Fruit fly (Drosophila melanogaster) whole organism, prepupa: ENCODE results near the gene CG42711.

ENCODE experiments used
- Blimp-1 ChIP-seq: fragments of 200-800 bp; sonication (Bioruptor generic); optimal IDR thresholded peaks from 3 replicates; lab custom pipeline; 2017; ENCODE audit warnings: missing biosample characterization, missing genetic modification characterization, mild to moderate bottlenecking, moderate library complexity, missing genetic modification reagents
- CG10631 ChIP-seq: fragments of 200-800 bp; sonication (Bioruptor generic); optimal IDR thresholded peaks from 2 replicates; lab custom pipeline; 2016; ENCODE audit warnings: missing biosample characterization, missing genetic modification characterization
- CG10669 ChIP-seq: fragments of 200-800 bp; sonication (Bioruptor generic); optimal IDR thresholded peaks from 3 replicates; lab custom pipeline; 2018; ENCODE audit warnings: missing biosample characterization, mild to moderate bottlenecking, missing genetic modification characterization, moderate library complexity
- CG11294 ChIP-seq: fragments of 200-800 bp; sonication (Bioruptor generic); IDR thresholded peaks from 2 replicates; pipeline ENCODE4 v1.3.6; 2022; ENCODE audit warnings: missing biosample characterization, missing genetic modification characterization
- CG11762 ChIP-seq: fragments of 200-800 bp; sonication (Bioruptor generic); optimal IDR thresholded peaks from 3 replicates; lab custom pipeline; 2016; ENCODE audit warnings: missing biosample characterization, missing genetic modification characterization; ENCODE audit not compliant: insufficient read depth
- CG11902 ChIP-seq: fragments of 200-800 bp; sonication (Bioruptor generic); optimal IDR thresholded peaks from 3 replicates; lab custom pipeline; 2016; ENCODE audit warnings: missing biosample characterization, missing genetic modification characterization
- CG16779 ChIP-seq: fragments of 200-800 bp; sonication (Bioruptor generic); optimal IDR thresholded peaks from 3 replicates; lab custom pipeline; 2017; ENCODE audit warnings: missing biosample characterization, mild to moderate bottlenecking, missing genetic modification characterization
- CG3032 ChIP-seq: fragments of 200-800 bp; optimal IDR thresholded peaks from 2 replicates; lab custom pipeline; 2019; ENCODE audit warnings: missing biosample characterization, mild to moderate bottlenecking, missing genetic modification characterization, moderate library complexity
- CG32006 ChIP-seq: fragments of 200-800 bp; sonication (Bioruptor generic); optimal IDR thresholded peaks from 3 replicates; lab custom pipeline; 2017; ENCODE audit warnings: missing biosample characterization, mild to moderate bottlenecking, missing genetic modification characterization
- CG34406 ChIP-seq: fragments of 200-800 bp; sonication (Bioruptor generic); optimal IDR thresholded peaks from 3 replicates; lab custom pipeline; 2016; ENCODE audit warnings: missing biosample characterization, missing genetic modification characterization
- CG3919 ChIP-seq: fragments of 200-800 bp; sonication (Bioruptor generic); optimal IDR thresholded peaks from 3 replicates; lab custom pipeline; 2016; ENCODE audit warnings: missing biosample characterization, missing genetic modification characterization
- CG6276 ChIP-seq: fragments of 200-800 bp; sonication (Bioruptor generic); optimal IDR thresholded peaks from 2 replicates; lab custom pipeline; 2017; ENCODE audit warnings: missing biosample characterization, mild to moderate bottlenecking, missing genetic modification characterization
- CG6792 ChIP-seq: fragments of 200-800 bp; sonication (Bioruptor generic); optimal IDR thresholded peaks from 3 replicates; lab custom pipeline; 2016; ENCODE audit warnings: missing biosample characterization, missing genetic modification characterization
- CG6808 ChIP-seq: fragments of 200-800 bp; sonication (Bioruptor generic); optimal IDR thresholded peaks from 3 replicates; lab custom pipeline; 2017; ENCODE audit warnings: missing biosample characterization, missing genetic modification characterization, mild to moderate bottlenecking, moderate library complexity, missing genetic modification reagents
- CG6854 ChIP-seq: fragments of 200-800 bp; sonication (Bioruptor generic); optimal IDR thresholded peaks from 2 replicates; lab custom pipeline; 2017; ENCODE audit warnings: missing biosample characterization, mild to moderate bottlenecking, missing genetic modification characterization
- CG8119 ChIP-seq: fragments of 200-800 bp; sonication (Bioruptor generic); IDR thresholded peaks from 3 replicates; pipeline ENCODE4 v1.3.6; 2022; ENCODE audit warnings: missing biosample characterization, missing genetic modification characterization
- CG8319 ChIP-seq: fragments of 200-800 bp; sonication (Bioruptor generic); optimal IDR thresholded peaks from 3 replicates; lab custom pipeline; 2016; ENCODE audit warnings: missing biosample characterization, missing genetic modification characterization
- CG8632 ChIP-seq: fragments of 200-800 bp; sonication (Bioruptor generic); optimal IDR thresholded peaks from 3 replicates; lab custom pipeline; 2016; ENCODE audit warnings: missing biosample characterization, missing genetic modification characterization
- Eip75B ChIP-seq: fragments of 200-800 bp; sonication (Bioruptor generic); optimal IDR thresholded peaks from 3 replicates; lab custom pipeline; 2016; ENCODE audit warnings: missing biosample characterization, missing genetic modification characterization
- Eip93F ChIP-seq: fragments of 200-800 bp; sonication (Bioruptor generic); optimal IDR thresholded peaks from 2 replicates; lab custom pipeline; 2016; ENCODE audit warnings: missing biosample characterization, mild to moderate bottlenecking, missing genetic modification characterization
- Ets21C ChIP-seq: fragments of 200-800 bp; sonication (Bioruptor generic); optimal IDR thresholded peaks from 3 replicates; lab custom pipeline; 2016; ENCODE audit warnings: missing biosample characterization, missing genetic modification characterization
- Ets96B ChIP-seq: fragments of 200-800 bp; optimal IDR thresholded peaks from 2 replicates; lab custom pipeline; 2019; ENCODE audit warnings: missing biosample characterization, mild to moderate bottlenecking, missing genetic modification characterization, moderate library complexity
- Hr38 ChIP-seq: sonication (Bioruptor generic); optimal IDR thresholded peaks from 2 replicates; lab custom pipeline; 2016; ENCODE audit warnings: missing biosample characterization, missing genetic modification characterization
- Hr39 ChIP-seq: fragments of 200-800 bp; sonication (Bioruptor generic); optimal IDR thresholded peaks from 2 replicates; lab custom pipeline; 2016; ENCODE audit warnings: missing biosample characterization, missing genetic modification characterization
- Hr4 ChIP-seq: fragments of 200-800 bp; sonication (Bioruptor generic); optimal IDR thresholded peaks from 3 replicates; lab custom pipeline; 2016; ENCODE audit warnings: missing biosample characterization, missing genetic modification characterization
- OdsH ChIP-seq: fragments of 200-800 bp; sonication (Bioruptor generic); optimal IDR thresholded peaks from 3 replicates; lab custom pipeline; 2016; ENCODE audit warnings: missing biosample characterization, missing genetic modification characterization
- Smox ChIP-seq: fragments of 200-800 bp; sonication (Bioruptor generic); optimal IDR thresholded peaks from 3 replicates; lab custom pipeline; 2016; ENCODE audit warnings: missing biosample characterization, missing genetic modification characterization
- Sox14 ChIP-seq: fragments of 200-800 bp; sonication (Bioruptor generic); optimal IDR thresholded peaks from 3 replicates; lab custom pipeline; 2016; ENCODE audit warnings: missing biosample characterization, missing genetic modification characterization
- Sox15 ChIP-seq: fragments of 200-800 bp; sonication (Bioruptor generic); optimal IDR thresholded peaks from 3 replicates; lab custom pipeline; 2016; ENCODE audit warnings: missing biosample characterization, missing genetic modification characterization
- achi ChIP-seq: fragments of 200-800 bp; sonication (Bioruptor generic); optimal IDR thresholded peaks from 3 replicates; lab custom pipeline; 2016; ENCODE audit warnings: missing biosample characterization, missing genetic modification characterization
- acj6 ChIP-seq: fragments of 200-800 bp; sonication (Bioruptor generic); optimal IDR thresholded peaks from 3 replicates; lab custom pipeline; 2016; ENCODE audit warnings: missing biosample characterization, missing genetic modification characterization
- cyc ChIP-seq: fragments of 200-800 bp; sonication (Bioruptor generic); optimal IDR thresholded peaks from 3 replicates; lab custom pipeline; 2016; ENCODE audit warnings: missing biosample characterization, missing genetic modification characterization
- dac ChIP-seq: fragments of 200-800 bp; sonication (Bioruptor generic); optimal IDR thresholded peaks from 2 replicates; lab custom pipeline; 2017; ENCODE audit warnings: missing biosample characterization, mild to moderate bottlenecking, missing genetic modification characterization
- dsx ChIP-seq: fragments of 200-800 bp; optimal IDR thresholded peaks from 3 replicates; lab custom pipeline; 2019; ENCODE audit warnings: missing biosample characterization, mild to moderate bottlenecking, missing genetic modification characterization, moderate library complexity; ENCODE audit not compliant: poor library complexity, severe bottlenecking
- eg ChIP-seq: fragments of 200-800 bp; sonication (Bioruptor generic); IDR thresholded peaks from 3 replicates; pipeline ENCODE4 v1.3.6; 2022; ENCODE audit warnings: missing biosample characterization, missing genetic modification characterization
- fd59A ChIP-seq: fragments of 200-800 bp; sonication (Bioruptor generic); optimal IDR thresholded peaks from 2 replicates; lab custom pipeline; 2017; ENCODE audit warnings: missing biosample characterization, mild to moderate bottlenecking, missing genetic modification characterization, missing genetic modification reagents
- pdm3 ChIP-seq: fragments of 200-800 bp; sonication (Bioruptor generic); optimal IDR thresholded peaks from 3 replicates; lab custom pipeline; 2016; ENCODE audit warnings: missing biosample characterization, missing genetic modification characterization
- salr ChIP-seq, 2 experiments: fragments of 200-800 bp; sonication (Bioruptor generic); optimal IDR thresholded peaks; 3 replicates each; lab custom pipeline; 2016 to 2018; ENCODE audit warnings: missing biosample characterization in 2 of 2, missing genetic modification characterization in 2 of 2, mild to moderate bottlenecking in 1 of 2
- spab ChIP-seq: fragments of 200-800 bp; sonication (Bioruptor generic); optimal IDR thresholded peaks from 2 replicates; lab custom pipeline; 2017; ENCODE audit warnings: missing biosample characterization, mild to moderate bottlenecking, missing genetic modification characterization, missing genetic modification reagents
- svp ChIP-seq: fragments of 200-800 bp; sonication (Bioruptor generic); peaks from one replicate; lab custom pipeline; 2016; ENCODE audit warnings: missing biosample characterization, missing genetic modification characterization
- topi ChIP-seq: fragments of 200-800 bp; sonication (Bioruptor generic); optimal IDR thresholded peaks from 3 replicates; lab custom pipeline; 2016; ENCODE audit warnings: missing biosample characterization, missing genetic modification characterization
- vri ChIP-seq: fragments of 200-800 bp; sonication (Bioruptor generic); optimal IDR thresholded peaks from 3 replicates; lab custom pipeline; 2016; ENCODE audit warnings: missing biosample characterization, mild to moderate bottlenecking, missing genetic modification characterization

The CG42711 gene

dm6 chr2L:13904331-13904911, 26.7 kb downstream of the CG42711 start, which contains the start of gene Smg5 (continued):
- TF ChIP-seq CG6808 (no peak), CG10669 (GFP tag; lab: Kevin White, UChicago) (no peak), achi (GFP tag; lab: Kevin White, UChicago) (no peak), Sox14 (GFP tag; lab: Kevin White, UChicago) (peak; percentile 99), CG8119 (GFP tag; lab: Robert Waterston, UW) (peak; percentile 58), CG11902 (GFP tag; lab: Kevin White, UChicago) (peak; percentile 79), CG32006 (GFP tag; lab: Kevin White, UChicago) (no peak), Hr39 (GFP tag; lab: Kevin White, UChicago) (peak; percentile 93), CG6854 (peak; percentile 55), Ets21C (peak; percentile 89), topi (GFP tag; lab: Kevin White, UChicago) (peak; percentile 87), CG3919 (GFP tag; lab: Kevin White, UChicago) (no peak), cyc (GFP tag; lab: Kevin White, UChicago) (peak; percentile 91), eg (peak; percentile 90), CG8319 (no peak), OdsH (GFP tag; lab: Kevin White, UChicago) (no peak), Hr38 (no peak), spab (GFP tag; lab: Kevin White, UChicago) (no peak), CG11294 (peak; percentile 80), CG16779 (tag; lab: Kevin White, UChicago) (no peak), vri (GFP tag; lab: Kevin White, UChicago) (peak; percentile 59), dac (peak; percentile 89), Eip75B (no peak), Ets96B (tag; lab: Kevin White, UChicago) (peak; percentile 57), CG6792 (GFP tag; lab: Kevin White, UChicago) (peak; percentile 80), CG6276 (GFP tag; lab: Kevin White, UChicago) (peak; percentile 31), fd59A (peak; percentile 58), Eip93F (GFP tag; lab: Kevin White, UChicago) (no peak)

DNA sequence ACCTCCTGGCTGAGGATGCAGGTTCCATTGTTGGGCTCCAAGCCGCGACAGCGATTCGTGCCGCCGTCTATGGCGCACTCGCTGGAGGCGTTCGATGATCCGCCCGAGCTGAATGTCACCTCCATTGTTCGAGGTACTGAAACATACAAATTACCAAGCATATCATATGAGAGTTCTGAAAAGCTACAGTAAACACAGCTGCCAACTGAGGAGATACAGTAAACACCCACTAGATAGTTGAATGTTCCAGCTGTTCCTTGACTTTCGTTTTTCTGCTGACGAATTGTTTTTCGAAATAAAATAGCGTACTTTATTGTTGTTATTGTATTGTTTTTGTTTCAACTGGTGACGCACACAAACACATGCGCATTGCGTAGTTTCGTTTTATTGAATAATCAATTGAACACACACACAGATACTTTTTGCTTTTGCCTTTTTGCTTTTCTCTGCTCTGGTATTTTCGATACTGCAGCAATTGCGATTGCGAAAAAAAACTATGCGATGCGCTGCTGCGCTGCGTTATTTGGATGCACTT, 27.3 kb downstream of the CG42711 start:
- TF ChIP-seq CG6276 (GFP tag; lab: Kevin White, UChicago): peak; percentile 77
- TF ChIP-seq CG6792 (GFP tag; lab: Kevin White, UChicago): no peak
- peak; percentile 5 for TF ChIP-seq CG16779 (tag; lab: Kevin White, UChicago)

dm6 chr2L:13900111-13900930, 30.8 kb downstream of the CG42711 start:
- peak; percentile 5 for TF ChIP-seq vri (GFP tag; lab: Kevin White, UChicago)
- no peak for TF ChIP-seq achi (GFP tag; lab: Kevin White, UChicago)
- TF ChIP-seq CG3919 (GFP tag; lab: Kevin White, UChicago): no peak
- no peak for TF ChIP-seq CG6792 (GFP tag; lab: Kevin White, UChicago)

DNA sequence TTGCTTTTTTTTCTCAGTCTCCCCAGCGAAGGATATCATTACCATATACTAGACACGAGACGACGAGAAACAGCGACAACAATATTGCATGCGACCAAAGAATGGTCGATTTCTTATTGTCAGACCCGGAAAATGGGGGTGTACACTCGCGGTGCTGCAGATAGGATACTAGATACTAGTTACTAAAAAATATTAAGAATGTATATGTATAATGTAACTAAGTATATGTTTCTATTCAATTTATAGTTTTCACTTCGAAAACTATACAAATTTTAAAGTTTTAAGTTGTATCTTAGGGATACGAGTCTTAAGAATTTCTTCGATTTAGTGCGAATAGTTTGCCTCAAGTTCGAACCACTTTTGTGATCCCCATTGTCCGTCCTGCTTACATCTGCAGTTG, 37.7 kb downstream of the CG42711 start:
- TF ChIP-seq CG6276 (GFP tag; lab: Kevin White, UChicago) (no peak), CG11294 (no peak), acj6 (peak; percentile 42), salr (GFP tag; optimal IDR thresholded peaks at IDR 0.05; lab: Kevin White, UChicago) (peak in 1 of 2 experiments; percentile 39), dsx (peak; percentile 64), CG8632 (GFP tag; lab: Kevin White, UChicago) (peak; percentile 57), CG32006 (GFP tag; lab: Kevin White, UChicago) (no peak), Hr4 (GFP tag; lab: Kevin White, UChicago) (no peak), CG34406 (peak; percentile 33), Blimp-1 (GFP tag; lab: Kevin White, UChicago) (no peak), Smox (GFP tag; lab: Kevin White, UChicago) (no peak), CG3032 (tag; lab: Kevin White, UChicago) (peak; percentile 72), Sox15 (GFP tag; lab: Kevin White, UChicago) (no peak), CG10631 (GFP tag; lab: Kevin White, UChicago) (no peak), CG10669 (GFP tag; lab: Kevin White, UChicago) (no peak), svp (peak; percentile 48), pdm3 (GFP tag; lab: Kevin White, UChicago) (no peak), Hr39 (GFP tag; lab: Kevin White, UChicago) (no peak), CG11902 (GFP tag; lab: Kevin White, UChicago) (no peak), CG11762 (peak; percentile 36), CG8119 (GFP tag; lab: Robert Waterston, UW) (peak; percentile 53; the same call in 2 of the 3 replicates)
